Worm (Caenorhabditis elegans) whole organism, L2 larva: ENCODE data around the gene F18E3.13.

Experiments
- F13H6.1 ChIP-seq: sonication (generic microtip); optimal IDR thresholded peaks from 2 replicates; lab custom pipeline; 2016; ENCODE audit warnings: missing genetic modification characterization, missing compliant biosample characterization
- nhr-77 ChIP-seq: fragments of 150-350 bp; optimal IDR thresholded peaks from 2 replicates; lab custom pipeline; 2014; ENCODE audit warnings: missing biosample characterization, missing genetic modification characterization
- skn-1 ChIP-seq: sonication (generic microtip); optimal IDR thresholded peaks from 2 replicates; lab custom pipeline; 2017; ENCODE audit warnings: missing biosample characterization, missing genetic modification characterization
- unc-62 ChIP-seq: fragments of 150-350 bp; optimal IDR thresholded peaks from 2 replicates; lab custom pipeline; 2014; ENCODE audit warnings: missing biosample characterization, missing genetic modification reagents, missing genetic modification characterization
- zag-1 ChIP-seq: fragments of 150-350 bp; optimal IDR thresholded peaks from 2 replicates; lab custom pipeline; 2014; ENCODE audit warnings: missing biosample characterization, missing genetic modification characterization
- ztf-11 ChIP-seq: sonication (generic microtip); optimal IDR thresholded peaks from 2 replicates; lab custom pipeline; 2017; ENCODE audit warnings: missing biosample characterization, missing genetic modification characterization

- TF ChIP-seq F13H6.1 (tag; lab: Kevin White, UChicago) (no peak), zag-1 (no peak), skn-1 (tag; lab: Kevin White, UChicago) (no peak), ztf-11 (no peak), unc-62 (GFP tag; lab: Kevin White, UChicago) (no peak), nhr-77 (tag; lab: Kevin White, UChicago) (no peak)
These were observed 16.8 kb upstream of the F18E3.13 start, which contains the start of gene gst-41 for ce11 chrV:7399202-7399601.
